Fruit fly (Drosophila melanogaster) whole organism, embryonic: ENCODE results near the gene ArfGAP1.

Source experiments
- B-H2 ChIP-seq: fragments of 200-800 bp; sonication (Bioruptor generic); optimal IDR thresholded peaks from 2 replicates; lab custom pipeline; 2018; ENCODE audit warnings: missing biosample characterization, mild to moderate bottlenecking, missing genetic modification characterization
- CG10209 ChIP-seq: fragments of 200-800 bp; sonication (Bioruptor generic); optimal IDR thresholded peaks from 3 replicates; lab custom pipeline; 2017; ENCODE audit warnings: missing biosample characterization, mild to moderate bottlenecking, missing genetic modification characterization, missing genetic modification reagents
- CG10267 ChIP-seq: fragments of 200-800 bp; sonication (Bioruptor generic); optimal IDR thresholded peaks from 2 replicates; lab custom pipeline; 2018; ENCODE audit warnings: missing biosample characterization, mild to moderate bottlenecking, missing genetic modification characterization, moderate library complexity
- CG10431 ChIP-seq: fragments of 200-800 bp; sonication (Bioruptor generic); optimal IDR thresholded peaks from 3 replicates; lab custom pipeline; 2018; ENCODE audit warnings: missing biosample characterization, mild to moderate bottlenecking, missing genetic modification characterization
- CG10959 ChIP-seq: fragments of 200-800 bp; sonication (Bioruptor generic); IDR thresholded peaks from 2 replicates; pipeline ENCODE4 v1.3.6; 2022; ENCODE audit warnings: missing biosample characterization, missing genetic modification characterization
- CG11504 ChIP-seq: fragments of 200-800 bp; sonication (Bioruptor generic); optimal IDR thresholded peaks from 3 replicates; lab custom pipeline; 2019; ENCODE audit warnings: missing biosample characterization, mild to moderate bottlenecking, missing genetic modification characterization, moderate library complexity
- CG13123 ChIP-seq: fragments of 200-800 bp; sonication (Bioruptor generic); optimal IDR thresholded peaks from 2 replicates; lab custom pipeline; 2016; ENCODE audit warnings: missing biosample characterization, missing genetic modification characterization
- CG13424 ChIP-seq: fragments of 200-800 bp; sonication (Bioruptor generic); optimal IDR thresholded peaks from 2 replicates; lab custom pipeline; 2019; ENCODE audit warnings: missing biosample characterization, mild to moderate bottlenecking, missing genetic modification characterization, moderate library complexity
- CG1602 ChIP-seq: fragments of 200-800 bp; sonication (Bioruptor generic); optimal IDR thresholded peaks from 3 replicates; lab custom pipeline; 2016; ENCODE audit warnings: missing biosample characterization, missing genetic modification characterization
- CG2678 ChIP-seq: fragments of 200-800 bp; sonication (Bioruptor generic); optimal IDR thresholded peaks from 3 replicates; lab custom pipeline; 2019; ENCODE audit warnings: missing biosample characterization, mild to moderate bottlenecking, missing genetic modification characterization, moderate library complexity
- CG30403 ChIP-seq: fragments of 200-800 bp; sonication (Bioruptor generic); optimal IDR thresholded peaks from 3 replicates; lab custom pipeline; 2016; ENCODE audit warnings: missing biosample characterization, missing genetic modification characterization
- CG3065 ChIP-seq: fragments of 200-800 bp; sonication (Bioruptor generic); optimal IDR thresholded peaks from 2 replicates; lab custom pipeline; 2016; ENCODE audit warnings: missing biosample characterization, missing genetic modification characterization
- CG42726 ChIP-seq: fragments of 200-800 bp; sonication (Bioruptor generic); IDR thresholded peaks from 2 replicates; pipeline ENCODE4 v1.3.6; 2022; ENCODE audit warnings: missing biosample characterization, missing genetic modification characterization; ENCODE audit not compliant: partially characterized antibody
- CG4617 ChIP-seq: fragments of 200-800 bp; sonication (Bioruptor generic); optimal IDR thresholded peaks from 3 replicates; lab custom pipeline; 2016; ENCODE audit warnings: missing biosample characterization, missing genetic modification characterization, borderline replicate concordance
- CG5953 ChIP-seq: fragments of 200-800 bp; sonication (Bioruptor generic); IDR thresholded peaks from 2 replicates; pipeline ENCODE4 v1.3.6; 2022; ENCODE audit warnings: missing biosample characterization, missing genetic modification characterization
- Camta ChIP-seq: fragments of 200-800 bp; sonication (Bioruptor generic); optimal IDR thresholded peaks from 2 replicates; lab custom pipeline; 2016; ENCODE audit warnings: missing biosample characterization, missing genetic modification characterization
- D19A ChIP-seq: fragments of 200-800 bp; optimal IDR thresholded peaks from 3 replicates; lab custom pipeline; 2019; ENCODE audit warnings: missing biosample characterization, mild to moderate bottlenecking, missing genetic modification characterization, moderate library complexity
- Dfd ChIP-seq, 2 experiments: fragments of >200 bp; optimal IDR thresholded peaks; 2 replicates each; lab custom pipeline; 2017; ENCODE audit warnings: missing biosample characterization in 2 of 2, missing genetic modification characterization in 2 of 2
- Fer2 ChIP-seq: fragments of 200-800 bp; sonication (Bioruptor generic); optimal IDR thresholded peaks from 2 replicates; lab custom pipeline; 2018; ENCODE audit warnings: missing biosample characterization, mild to moderate bottlenecking, missing genetic modification characterization, moderate library complexity
- Fer3 ChIP-seq: fragments of 200-800 bp; sonication (Bioruptor generic); optimal IDR thresholded peaks from 2 replicates; lab custom pipeline; 2018; ENCODE audit warnings: missing biosample characterization, mild to moderate bottlenecking, missing genetic modification characterization, moderate library complexity
- HmgZ ChIP-seq: fragments of 200-800 bp; sonication (Bioruptor generic); optimal IDR thresholded peaks from 2 replicates; lab custom pipeline; 2018; ENCODE audit warnings: missing biosample characterization, mild to moderate bottlenecking, missing genetic modification characterization
- Hr51 ChIP-seq, 2 experiments: fragments of 200-800 bp; sonication (Bioruptor generic); optimal IDR thresholded peaks; 2 replicates in 1 of 2; 3 replicates in 1 of 2; lab custom pipeline; 2016 to 2018; ENCODE audit warnings: missing biosample characterization in 2 of 2, missing genetic modification characterization in 2 of 2, mild to moderate bottlenecking in 1 of 2, moderate library complexity in 1 of 2
- Med ChIP-seq: fragments of 200-800 bp; sonication (Bioruptor generic); peaks from one replicate; lab custom pipeline; 2016; ENCODE audit warnings: missing biosample characterization, missing genetic modification characterization, mild to moderate bottlenecking, inconsistent platforms, moderate library complexity
- NfI ChIP-seq: fragments of 200-800 bp; sonication (Bioruptor generic); optimal IDR thresholded peaks from 3 replicates; lab custom pipeline; 2018; ENCODE audit warnings: missing biosample characterization, mild to moderate bottlenecking, missing genetic modification characterization, moderate library complexity
- Optix ChIP-seq: fragments of 200-800 bp; sonication (Bioruptor generic); IDR thresholded peaks from 3 replicates; pipeline ENCODE4 v1.3.6; 2022; ENCODE audit warnings: missing biosample characterization, missing genetic modification characterization
- Poxn ChIP-seq: fragments of 200-800 bp; sonication (Bioruptor generic); IDR thresholded peaks from 2 replicates; pipeline ENCODE4 v1.3.6; 2022; ENCODE audit warnings: missing biosample characterization, missing genetic modification characterization
- Ptx1 ChIP-seq: fragments of 200-800 bp; sonication (Bioruptor generic); IDR thresholded peaks from 2 replicates; pipeline ENCODE4 v1.3.6; 2022; ENCODE audit warnings: missing biosample characterization, missing genetic modification characterization
- Ssrp ChIP-seq: fragments of 200-800 bp; sonication (Bioruptor generic); optimal IDR thresholded peaks from 2 replicates; lab custom pipeline; 2018; ENCODE audit warnings: missing biosample characterization, mild to moderate bottlenecking, missing genetic modification characterization, moderate library complexity
- Tbp ChIP-seq: fragments of >200 bp; optimal IDR thresholded peaks from 2 replicates; lab custom pipeline; 2018; ENCODE audit warnings: missing biosample characterization, missing genetic modification characterization
- abd-A ChIP-seq: fragments of 200-800 bp; sonication (Bioruptor generic); optimal IDR thresholded peaks from 3 replicates; lab custom pipeline; 2019; ENCODE audit warnings: missing biosample characterization, mild to moderate bottlenecking, missing genetic modification characterization, moderate library complexity
- bab2 ChIP-seq: fragments of 200-800 bp; sonication (Bioruptor generic); optimal IDR thresholded peaks from 2 replicates; lab custom pipeline; 2016; ENCODE audit warnings: missing biosample characterization, missing genetic modification characterization
- bowl ChIP-seq: fragments of 200-800 bp; sonication (Bioruptor generic); IDR thresholded peaks from 2 replicates; pipeline ENCODE4 v1.3.6; 2022; ENCODE audit warnings: missing biosample characterization, missing genetic modification characterization
- dmrt99B ChIP-seq: fragments of 200-800 bp; sonication (Bioruptor generic); optimal IDR thresholded peaks from 2 replicates; lab custom pipeline; 2018; ENCODE audit warnings: missing biosample characterization, mild to moderate bottlenecking, missing genetic modification characterization, moderate library complexity
- dpn ChIP-seq, 2 experiments: fragments of 200-800 bp; sonication (Bioruptor generic); optimal IDR thresholded peaks; 3 replicates each; lab custom pipeline; 2016; ENCODE audit warnings: missing biosample characterization in 2 of 2, missing genetic modification characterization in 2 of 2
- fd3F ChIP-seq: fragments of 200-800 bp; sonication (Bioruptor generic); optimal IDR thresholded peaks from 2 replicates; lab custom pipeline; 2018; ENCODE audit warnings: missing biosample characterization, mild to moderate bottlenecking, missing genetic modification characterization, moderate library complexity
- gem ChIP-seq: fragments of 200-800 bp; sonication (Bioruptor generic); optimal IDR thresholded peaks from 2 replicates; lab custom pipeline; 2019; ENCODE audit warnings: missing biosample characterization, mild to moderate bottlenecking, missing genetic modification characterization, moderate library complexity
- ham ChIP-seq: fragments of 200-800 bp; sonication (Bioruptor generic); IDR thresholded peaks from 2 replicates; pipeline ENCODE4 v1.3.6; 2022; ENCODE audit warnings: missing biosample characterization, missing genetic modification characterization
- kay ChIP-seq: fragments of 200-800 bp; sonication (Bioruptor generic); optimal IDR thresholded peaks from 2 replicates; lab custom pipeline; 2016; ENCODE audit warnings: missing biosample characterization, missing genetic modification characterization
- lab ChIP-seq: fragments of 200-800 bp; sonication (Bioruptor generic); optimal IDR thresholded peaks from 3 replicates; lab custom pipeline; 2017; ENCODE audit warnings: missing biosample characterization, missing genetic modification characterization, mild to moderate bottlenecking, moderate library complexity, missing genetic modification reagents
- lbe ChIP-seq: fragments of 200-800 bp; sonication (Bioruptor generic); optimal IDR thresholded peaks from 2 replicates; lab custom pipeline; 2016; ENCODE audit warnings: missing biosample characterization, mild to moderate bottlenecking, missing genetic modification characterization
- lilli ChIP-seq: fragments of 200-800 bp; sonication (Bioruptor generic); optimal IDR thresholded peaks from 3 replicates; lab custom pipeline; 2016; ENCODE audit warnings: missing biosample characterization, missing genetic modification characterization
- luna ChIP-seq: fragments of 200-800 bp; sonication (Bioruptor generic); optimal IDR thresholded peaks from 2 replicates; lab custom pipeline; 2016; ENCODE audit warnings: missing biosample characterization, missing genetic modification characterization
- maf-S ChIP-seq: fragments of 200-800 bp; sonication (Bioruptor generic); optimal IDR thresholded peaks from 2 replicates; lab custom pipeline; 2016; ENCODE audit warnings: missing biosample characterization, missing genetic modification characterization
- nom ChIP-seq: fragments of 200-800 bp; sonication (Bioruptor generic); optimal IDR thresholded peaks from 2 replicates; lab custom pipeline; 2017; ENCODE audit warnings: missing biosample characterization, missing genetic modification characterization, mild to moderate bottlenecking, moderate library complexity, missing genetic modification reagents
- prd ChIP-seq, 3 experiments: fragments of >200 bp in 2 of 3; fragments of 200-800 bp in 1 of 3; sonication (Bioruptor generic) in 1 of 3; optimal IDR thresholded peaks in 2 of 3; IDR thresholded peaks in 1 of 3; 2 replicates in 2 of 3; 3 replicates in 1 of 3; pipeline versions ENCODE4 v1.3.6 to Lab custom; 2017 to 2022; ENCODE audit warnings: missing biosample characterization in 1 of 3, missing genetic modification characterization in 1 of 3
- row ChIP-seq: fragments of 200-800 bp; sonication (Bioruptor generic); IDR thresholded peaks from 3 replicates; pipeline ENCODE4 v1.3.6; 2022; ENCODE audit warnings: missing biosample characterization, missing genetic modification characterization
- seq ChIP-seq: fragments of 200-800 bp; sonication (Bioruptor generic); IDR thresholded peaks from 2 replicates; pipeline ENCODE4 v1.3.6; 2022; ENCODE audit warnings: missing biosample characterization, missing genetic modification characterization
- sqz ChIP-seq: fragments of 200-800 bp; sonication (Bioruptor generic); optimal IDR thresholded peaks from 3 replicates; lab custom pipeline; 2018; ENCODE audit warnings: missing biosample characterization, mild to moderate bottlenecking, missing genetic modification characterization
- vnd ChIP-seq: fragments of 200-800 bp; sonication (Bioruptor generic); IDR thresholded peaks from 3 replicates; pipeline ENCODE4 v1.3.6; 2022; ENCODE audit warnings: missing biosample characterization, missing genetic modification characterization; ENCODE audit not compliant: partially characterized antibody
- yki ChIP-seq: fragments of >200 bp; optimal IDR thresholded peaks from 3 replicates; lab custom pipeline; 2018

Gene ArfGAP1

DNA sequence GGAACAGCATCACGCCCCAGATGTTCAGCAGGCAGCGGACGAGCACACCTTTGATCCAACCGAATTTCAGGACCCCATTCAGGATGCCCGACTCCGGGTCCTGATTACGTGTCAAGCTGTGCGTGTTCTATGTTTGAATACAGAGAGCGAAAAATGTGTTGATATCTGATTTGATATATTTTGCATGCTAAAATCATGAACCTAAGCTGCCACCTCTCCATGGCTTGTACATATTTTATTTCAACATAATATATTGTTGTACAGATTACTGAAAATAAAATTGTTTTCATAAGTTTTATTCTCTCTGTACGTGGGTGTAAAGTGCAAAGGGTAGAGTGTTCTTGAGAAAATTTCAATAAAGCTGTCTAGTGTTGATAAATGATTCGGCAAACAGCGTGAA lies 43.0 kb downstream of the ArfGAP1 start (continued):
- TF ChIP-seq CG30403 (GFP tag; lab: Kevin White, UChicago) (peak; percentile 11), CG2678 (tag; lab: Kevin White, UChicago) (peak; percentile 37), Med (GFP tag; lab: Kevin White, UChicago) (peak; percentile 73), CG5953 (GFP tag; lab: Robert Waterston, UW) (no peak), CG10959 (GFP tag; lab: Robert Waterston, UW) (no peak), Fer3 (tag; lab: Kevin White, UChicago) (peak; percentile 12), B-H2 (GFP tag; lab: Kevin White, UChicago) (no peak), lab (GFP tag; lab: Kevin White, UChicago) (peak; percentile 51), Dfd (GFP tag; optimal IDR thresholded peaks at IDR 0.05; lab: Kevin White, UChicago) (no peak), dmrt99B (tag; lab: Kevin White, UChicago) (peak; percentile 36), fd3F (no peak), Ssrp (tag; lab: Kevin White, UChicago) (no peak), CG10267 (tag; lab: Kevin White, UChicago) (no peak), yki (no peak), Hr51 (GFP tag; optimal IDR thresholded peaks at IDR 0.05; lab: Kevin White, UChicago) (peak in 1 of 2 experiments; percentile 33), luna (no peak), CG10431 (GFP tag; lab: Kevin White, UChicago) (no peak), CG13123 (GFP tag; lab: Kevin White, UChicago) (no peak), Poxn (GFP tag; lab: Robert Waterston, UW) (no peak), bowl (no peak), gem (tag; lab: Kevin White, UChicago) (peak; percentile 28), abd-A (tag; lab: Kevin White, UChicago) (no peak), ham (GFP tag; lab: Robert Waterston, UW) (no peak), HmgZ (tag; lab: Kevin White, UChicago) (no peak), kay (GFP tag; lab: Kevin White, UChicago) (no peak), row (GFP tag; lab: Robert Waterston, UW) (peak; percentile 41; the same call in 1 of the 3 replicates), CG1602 (GFP tag; lab: Kevin White, UChicago) (no peak), CG4617 (GFP tag; lab: Kevin White, UChicago) (no peak), bab2 (GFP tag; lab: Kevin White, UChicago) (peak; percentile 17), CG10209 (GFP tag; lab: Kevin White, UChicago) (no peak), D19A (tag; lab: Kevin White, UChicago) (no peak), CG3065 (GFP tag; lab: Kevin White, UChicago) (no peak), NfI (GFP tag; lab: Kevin White, UChicago) (peak; percentile 17), CG11504 (peak; percentile 33), maf-S (GFP tag; lab: Kevin White, UChicago) (no peak), vnd (GFP tag; lab: Robert Waterston, UW) (no peak), CG13424 (no peak), Fer2 (tag; lab: Kevin White, UChicago) (no peak), lbe (no peak), CG42726 (GFP tag; lab: Robert Waterston, UW) (no peak), seq (no peak), Optix (GFP tag; lab: Robert Waterston, UW) (0 out of 3 replicates have a peak, but pooled peaks have one; percentile 18), Camta (GFP tag; lab: Kevin White, UChicago) (no peak), nom (GFP tag; lab: Kevin White, UChicago) (no peak), Tbp (no peak), dpn (GFP tag; optimal IDR thresholded peaks at IDR 0.05; lab: Kevin White, UChicago) (peak in 1 of 2 experiments; percentile 13), lilli (peak; percentile 22), sqz (no peak), Ptx1 (peak; percentile 30; the same call in 1 of the 2 replicates), prd (optimal IDR thresholded peaks at IDR 0.05; lab: Kevin White, UChicago) (no peak), prd (GFP tag; IDR thresholded peaks at IDR 0.05; lab: Robert Waterston, UW) (0 out of 3 replicates have a peak, but pooled peaks have one; percentile 17)
